Fruit fly (Drosophila melanogaster) Kc167 (cell line): Measurements from ENCODE around the gene CG4619.

Source experiments
- Myc ChIP-seq: fragments of >200 bp; optimal IDR thresholded peaks from 2 replicates; lab custom pipeline; 2017; ENCODE audit warnings: missing external identifiers
- Sin3A ChIP-seq: fragments of >200 bp; optimal IDR thresholded peaks from 2 replicates; lab custom pipeline; 2018; ENCODE audit warnings: missing external identifiers
- h ChIP-seq: fragments of >200 bp; optimal IDR thresholded peaks from 3 replicates; lab custom pipeline; 2018; ENCODE audit warnings: missing external identifiers
- insv ChIP-seq: fragments of >200 bp; optimal IDR thresholded peaks from 3 replicates; lab custom pipeline; 2018; ENCODE audit warnings: missing external identifiers
- psq ChIP-seq: fragments of >200 bp; optimal IDR thresholded peaks from 2 replicates; lab custom pipeline; 2017; ENCODE audit warnings: missing external identifiers
- ttk ChIP-seq: sonication (Bioruptor generic); optimal IDR thresholded peaks from 2 replicates; lab custom pipeline; 2017; ENCODE audit warnings: missing external identifiers

The CG4619 gene

DNA sequence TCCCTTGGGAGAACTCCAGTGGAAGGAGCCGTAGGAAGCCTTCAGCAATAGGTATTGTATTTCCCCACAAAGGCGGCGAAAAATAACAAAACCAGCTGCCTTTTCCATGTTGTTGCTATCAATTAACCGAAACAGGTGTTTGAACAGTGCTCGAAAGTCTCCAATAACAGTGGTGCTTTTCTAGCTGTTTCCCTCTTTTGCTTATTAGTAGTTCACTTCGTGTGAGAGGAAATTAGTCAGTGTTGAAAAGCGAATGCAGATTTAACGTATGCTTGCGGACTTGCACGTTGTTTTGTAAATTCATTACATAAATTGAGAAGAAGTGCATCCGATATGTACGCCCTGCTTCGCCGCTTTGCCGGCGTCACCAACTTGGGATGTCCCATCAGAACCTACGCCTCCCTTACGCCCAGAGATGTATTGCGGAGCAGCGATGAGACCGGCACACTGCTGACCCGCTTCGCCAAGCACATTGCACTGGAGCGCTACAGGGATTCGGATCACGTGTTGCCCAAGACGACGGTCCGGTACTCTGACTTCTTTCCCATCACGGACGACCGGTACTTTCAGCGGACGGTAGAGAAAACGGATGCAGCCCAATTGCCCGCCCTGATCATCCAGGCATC lies at the start of gene CG4619, which contains the start of gene Datp:
TSS of gene CG4619 (plus strand) at position 233 of the 626 bp plus-strand sequence.
TSS of gene Datp (minus strand) at position 160 of the 626 bp plus-strand sequence.
- no peak for TF ChIP-seq h (lab: Kevin White, UChicago)
- no peak for TF ChIP-seq Sin3A
- TF ChIP-seq ttk (lab: Kevin White, UChicago) = no peak
- TF ChIP-seq psq = no peak
- no peak for TF ChIP-seq insv (lab: Kevin White, UChicago)
- TF ChIP-seq Myc (lab: Kevin White, UChicago) = no peak

DNA sequence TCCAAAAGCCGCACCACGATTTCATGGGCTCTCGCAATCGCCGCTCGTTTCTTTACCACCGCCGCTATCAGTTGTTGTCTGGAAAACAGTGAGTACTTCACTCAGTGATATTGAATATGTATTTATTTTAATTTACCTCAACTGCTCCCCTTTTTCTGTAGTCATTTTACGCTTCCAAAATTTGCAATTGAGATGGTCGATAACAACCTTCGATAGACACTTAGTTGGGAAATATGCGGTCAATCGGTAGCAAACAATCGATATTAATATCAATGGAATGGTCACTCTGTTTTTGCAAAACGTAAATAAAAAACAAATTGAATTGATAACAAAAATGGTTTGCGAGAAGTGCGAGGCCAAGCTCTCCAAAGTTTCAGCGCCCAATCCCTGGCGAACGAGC lies 48.1 kb upstream of the CG4619 start, which contains the start of the genes CG34183 and CG4537:
TSS of gene CG34183 (minus strand) at position 197 of the 400 bp plus-strand sequence.
TSS of gene CG4537 (plus strand) at position 310 of the 400 bp plus-strand sequence.
- TF ChIP-seq h (lab: Kevin White, UChicago) = no peak
- TF ChIP-seq psq = no peak
- no peak for TF ChIP-seq ttk (lab: Kevin White, UChicago)
- TF ChIP-seq insv (lab: Kevin White, UChicago) = no peak
- TF ChIP-seq Sin3A = no peak
- no peak for TF ChIP-seq Myc (lab: Kevin White, UChicago)

DNA sequence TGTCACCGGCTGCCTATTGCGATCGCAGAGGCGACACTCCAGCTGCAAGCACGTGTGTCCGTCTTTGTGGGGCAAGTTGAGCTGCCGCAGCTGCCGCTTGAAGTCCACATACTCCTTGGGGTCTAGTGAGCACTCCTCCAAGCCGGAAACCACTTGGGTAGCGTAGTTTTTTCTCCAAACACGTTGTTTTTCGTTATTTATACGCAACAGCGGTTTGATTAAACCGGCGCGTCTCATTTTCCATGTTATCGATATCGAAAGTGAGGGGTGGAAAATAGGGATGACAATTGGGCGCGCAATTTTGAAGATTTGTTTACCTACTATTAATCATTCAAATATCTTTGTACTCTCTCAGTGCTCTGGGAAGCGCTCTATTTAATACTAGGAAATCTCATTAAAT lies 45.5 kb upstream of the CG4619 start, which contains the start of gene mtDNA-helicase:
TSS of gene mtDNA-helicase (minus strand) at position 264 of the 400 bp plus-strand sequence.
- TF ChIP-seq Myc (lab: Kevin White, UChicago) (no peak), psq (no peak), h (lab: Kevin White, UChicago) (no peak), ttk (lab: Kevin White, UChicago) (no peak), insv (lab: Kevin White, UChicago) (no peak), Sin3A (no peak)

dm6 chr2L:9894193-9894592 lies 44.5 kb upstream of the CG4619 start:
- TF ChIP-seq Sin3A (no peak), Myc (lab: Kevin White, UChicago) (no peak)

- no peak for TF ChIP-seq h (lab: Kevin White, UChicago)
- no peak for TF ChIP-seq insv (lab: Kevin White, UChicago)
- no peak for TF ChIP-seq ttk (lab: Kevin White, UChicago)
- no peak for TF ChIP-seq Myc (lab: Kevin White, UChicago)
- TF ChIP-seq psq = no peak
- TF ChIP-seq Sin3A = no peak
Measured at dm6 chr2L:9894871-9895364, 43.7 kb upstream of the CG4619 start, which contains the start of gene Bka. Gene Bka (plus strand): TSS chr2L:9895287.

dm6 chr2L:9897296-9897695 lies 41.4 kb upstream of the CG4619 start, which contains the start of gene RpS2:
Gene RpS2 (minus strand): TSS chr2L:9897552.
- TF ChIP-seq Myc (lab: Kevin White, UChicago) = no peak
- no peak for TF ChIP-seq Sin3A
- TF ChIP-seq h (lab: Kevin White, UChicago) = no peak
- TF ChIP-seq insv (lab: Kevin White, UChicago) = no peak
- TF ChIP-seq psq = no peak
- no peak for TF ChIP-seq ttk (lab: Kevin White, UChicago)

DNA sequence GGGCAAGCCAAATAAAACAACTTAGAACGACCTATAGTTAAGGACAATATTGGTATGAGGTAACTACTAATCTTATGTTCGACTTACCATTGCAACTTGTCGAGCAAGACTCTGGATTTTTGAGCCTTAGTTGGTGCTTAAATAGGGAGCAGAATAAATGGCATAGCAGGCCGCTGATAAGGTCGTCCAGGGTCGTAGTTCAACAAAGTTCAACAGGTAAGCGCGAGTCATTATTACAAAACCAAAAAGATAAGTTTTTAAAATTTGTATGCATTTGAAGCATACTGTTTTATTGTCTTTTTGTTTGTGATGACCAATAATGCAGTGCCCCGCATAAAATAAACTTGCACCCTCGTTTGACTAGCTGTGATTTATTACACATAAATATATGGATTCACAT lies 35.6 kb upstream of the CG4619 start, which contains the start of gene Muc30E:
TSS of gene Muc30E (minus strand) at position 101 of the 400 bp plus-strand sequence.
- TF ChIP-seq Myc (lab: Kevin White, UChicago) (no peak), psq (no peak), insv (lab: Kevin White, UChicago) (no peak), ttk (lab: Kevin White, UChicago) (no peak), h (lab: Kevin White, UChicago) (no peak), Sin3A (no peak)

- TF ChIP-seq psq = no peak
- TF ChIP-seq Sin3A = no peak
- no peak for TF ChIP-seq Myc (lab: Kevin White, UChicago)
- TF ChIP-seq insv (lab: Kevin White, UChicago) = no peak
Measured at dm6 chr2L:9906641-9907040, 32.0 kb upstream of the CG4619 start.

DNA sequence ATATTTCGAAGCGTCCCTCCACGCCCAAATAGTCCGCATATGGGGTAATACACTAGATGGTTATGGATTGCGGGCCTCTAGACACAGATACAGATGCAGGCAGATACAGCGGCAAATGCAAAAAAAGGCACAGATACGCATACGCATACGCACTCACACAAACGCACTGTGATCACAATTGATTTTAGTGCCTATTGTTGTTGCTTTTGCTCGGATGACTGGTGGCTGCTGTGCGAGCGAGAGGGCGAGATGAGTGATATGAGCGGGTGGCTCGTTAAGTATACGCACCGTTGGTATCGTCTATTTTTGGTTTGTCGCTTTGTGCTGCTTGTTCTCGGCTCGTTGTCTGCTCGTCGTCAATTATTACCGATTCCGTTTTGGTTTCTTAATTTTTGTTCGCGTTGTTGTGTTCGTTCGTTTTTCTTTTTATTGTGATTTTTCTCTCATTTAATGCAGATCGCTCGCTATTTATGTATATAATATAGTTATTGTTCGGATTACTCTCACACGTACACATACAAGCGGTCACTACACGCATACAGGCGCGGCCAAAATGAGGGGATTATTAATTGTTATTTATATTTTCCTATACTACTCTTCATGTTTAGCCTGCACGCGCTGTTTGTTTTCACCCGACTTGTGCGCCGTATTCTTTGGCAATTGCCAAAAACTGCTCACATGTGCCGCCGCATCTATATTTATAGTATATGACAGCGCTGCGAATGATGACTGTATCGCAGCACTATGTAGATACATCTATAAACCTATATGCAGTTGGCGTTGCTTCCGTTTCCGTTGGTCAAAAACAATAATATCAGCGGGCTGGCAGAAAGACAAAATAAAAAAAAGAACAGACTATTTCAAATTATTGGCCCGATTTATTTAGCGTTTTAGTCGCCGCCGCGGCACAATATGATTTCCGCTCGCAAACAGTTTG lies 31.1 kb upstream of the CG4619 start:
- TF ChIP-seq psq (no peak), Myc (lab: Kevin White, UChicago) (no peak), h (lab: Kevin White, UChicago) (no peak), Sin3A (no peak), ttk (lab: Kevin White, UChicago) (no peak), insv (lab: Kevin White, UChicago) (no peak)

DNA sequence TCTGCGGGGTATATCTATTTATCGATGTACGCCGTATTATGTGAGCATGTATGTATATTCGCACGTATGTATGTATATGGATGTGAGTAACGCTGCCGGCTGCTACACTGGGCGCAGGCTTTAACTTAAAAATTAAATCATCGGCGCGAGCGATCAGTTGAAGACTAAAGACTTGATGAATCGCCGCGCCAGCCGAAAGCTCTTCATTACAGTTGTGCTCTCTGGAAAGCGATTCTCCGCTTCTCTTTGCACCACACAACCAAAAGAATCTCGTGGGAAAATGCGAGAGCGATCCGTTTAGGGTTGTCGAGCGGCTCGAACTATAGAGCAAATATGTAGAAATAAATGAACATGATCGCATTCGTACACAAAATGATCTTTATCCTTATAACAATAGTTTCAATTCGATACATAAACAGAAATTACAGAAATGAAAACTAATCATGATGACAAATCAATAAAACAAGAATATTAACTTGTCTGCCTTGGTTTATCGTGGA lies 30.1 kb upstream of the CG4619 start, which contains the start of gene CG13124:
TSS of gene CG13124 (minus strand) at position 166 of the 500 bp plus-strand sequence.
- TF ChIP-seq Myc (lab: Kevin White, UChicago) (no peak), ttk (lab: Kevin White, UChicago) (no peak), insv (lab: Kevin White, UChicago) (no peak)

dm6 chr2L:9911783-9912182 lies 26.9 kb upstream of the CG4619 start:
- TF ChIP-seq psq (no peak), Sin3A (no peak), h (lab: Kevin White, UChicago) (no peak), Myc (lab: Kevin White, UChicago) (no peak), ttk (lab: Kevin White, UChicago) (no peak)
